Worm (Caenorhabditis elegans) whole organism, L4 larva: ENCODE results near the gene aagr-1.
"Not testable (repeated sequence)": the region's sequence is repeated elsewhere in the genome, so short reads cannot be mapped to it uniquely, and the experiment has no call there.

Experiments used
- D1046.2 ChIP-seq: fragments of 200-800 bp; sonication (Bioruptor generic); IDR thresholded peaks from 2 replicates; pipeline ENCODE4 v1.3.6; 2022; ENCODE audit warnings: missing genetic modification characterization, missing compliant biosample characterization
- F10B5.3 ChIP-seq: sonication (generic microtip); optimal IDR thresholded peaks from 2 replicates; lab custom pipeline; 2016; ENCODE audit warnings: mild to moderate bottlenecking, missing genetic modification characterization, missing compliant biosample characterization
- F44E2.7 ChIP-seq: fragments of 200-800 bp; sonication (Bioruptor generic); IDR thresholded peaks from 2 replicates; pipeline ENCODE4 v2.1.2; 2022; ENCODE audit warnings: missing genetic modification characterization, missing compliant biosample characterization
- F49E8.2 ChIP-seq: sonication (generic microtip); optimal IDR thresholded peaks from 2 replicates; lab custom pipeline; 2016; ENCODE audit warnings: missing compliant biosample characterization, mild to moderate bottlenecking, missing genetic modification characterization, borderline replicate concordance
- R02D3.7 ChIP-seq: fragments of 150-350 bp; sonication (generic microtip); optimal IDR thresholded peaks from 3 replicates; lab custom pipeline; 2014; ENCODE audit warnings: missing biosample characterization, missing genetic modification characterization
- Y5F2A.4 ChIP-seq: fragments of 200-800 bp; sonication (Bioruptor generic); optimal IDR thresholded peaks from 2 replicates; lab custom pipeline; 2018; ENCODE audit warnings: mild to moderate bottlenecking, missing genetic modification characterization, missing compliant biosample characterization
- aly-2 ChIP-seq: sonication (generic microtip); optimal IDR thresholded peaks from 2 replicates; lab custom pipeline; 2018; ENCODE audit warnings: missing biosample characterization, missing genetic modification characterization
- attf-4 ChIP-seq: sonication (generic microtip); optimal IDR thresholded peaks from 3 replicates; lab custom pipeline; 2017; ENCODE audit warnings: missing biosample characterization, missing genetic modification characterization
- ceh-28 ChIP-seq: fragments of 150-350 bp; optimal IDR thresholded peaks from 2 replicates; lab custom pipeline; 2014; ENCODE audit warnings: missing biosample characterization, missing genetic modification reagents, missing genetic modification characterization
- ceh-32 ChIP-seq: sonication (generic microtip); optimal IDR thresholded peaks from 2 replicates; lab custom pipeline; 2016; ENCODE audit warnings: mild to moderate bottlenecking, missing genetic modification characterization, missing compliant biosample characterization; ENCODE audit not compliant: poor library complexity
- ceh-44 ChIP-seq: fragments of 200-800 bp; sonication (Bioruptor generic); IDR thresholded peaks from 2 replicates; pipeline ENCODE4 v1.3.6; 2022; ENCODE audit warnings: missing genetic modification reagents, missing genetic modification characterization, missing compliant biosample characterization
- cey-2 ChIP-seq: sonication (generic microtip); optimal IDR thresholded peaks from 3 replicates; lab custom pipeline; 2017; ENCODE audit warnings: missing genetic modification characterization, mild to moderate bottlenecking, missing compliant biosample characterization, antibody characterized with exemption, borderline replicate concordance; ENCODE audit not compliant: insufficient read depth
- daf-8 ChIP-seq: fragments of 200-800 bp; sonication (Bioruptor generic); IDR thresholded peaks from 2 replicates; pipeline ENCODE4 v1.3.6; 2022; ENCODE audit warnings: missing genetic modification characterization, missing compliant biosample characterization
- dmd-6 ChIP-seq: fragments of 200-800 bp; sonication (Bioruptor generic); IDR thresholded peaks from 2 replicates; pipeline ENCODE4 v1.3.6; 2022; ENCODE audit warnings: missing genetic modification reagents, missing genetic modification characterization, missing compliant biosample characterization
- dmd-9 ChIP-seq: fragments of 200-800 bp; sonication (Bioruptor generic); IDR thresholded peaks from 2 replicates; pipeline ENCODE4 v1.3.6; 2022; ENCODE audit warnings: missing genetic modification reagents, missing genetic modification characterization, missing compliant biosample characterization
- duxl-1 ChIP-seq: sonication (generic microtip); optimal IDR thresholded peaks from 2 replicates; lab custom pipeline; 2016; ENCODE audit warnings: mild to moderate bottlenecking, missing genetic modification characterization, moderate library complexity, missing compliant biosample characterization; ENCODE audit not compliant: poor library complexity
- egl-43 ChIP-seq: fragments of 200-800 bp; sonication (Bioruptor generic); IDR thresholded peaks from 2 replicates; pipeline ENCODE4 v1.3.6; 2022; ENCODE audit warnings: missing genetic modification reagents, missing genetic modification characterization, missing compliant biosample characterization
- fkh-10 ChIP-seq: fragments of 150-350 bp; optimal IDR thresholded peaks from 2 replicates; lab custom pipeline; 2014; ENCODE audit warnings: missing biosample characterization, missing genetic modification reagents, missing genetic modification characterization
- fos-1 ChIP-seq: fragments of 150-350 bp; optimal IDR thresholded peaks from 2 replicates; lab custom pipeline; 2014; ENCODE audit warnings: missing biosample characterization, missing genetic modification characterization
- gei-8 ChIP-seq: fragments of 200-800 bp; sonication (Bioruptor generic); optimal IDR thresholded peaks from 2 replicates; lab custom pipeline; 2018; ENCODE audit warnings: mild to moderate bottlenecking, missing genetic modification characterization, missing compliant biosample characterization
- hlh-30 ChIP-seq: sonication (generic microtip); optimal IDR thresholded peaks from 2 replicates; lab custom pipeline; 2017; ENCODE audit warnings: antibody characterized with exemption, mild to moderate bottlenecking, missing genetic modification characterization, missing compliant biosample characterization; ENCODE audit not compliant: insufficient read depth
- lin-13 ChIP-seq: fragments of 150-350 bp; optimal IDR thresholded peaks from 2 replicates; lab custom pipeline; 2014; ENCODE audit warnings: missing biosample characterization, missing genetic modification reagents, missing genetic modification characterization
- lin-15B ChIP-seq: fragments of 150-350 bp; sonication (generic microtip); optimal IDR thresholded peaks from 3 replicates; lab custom pipeline; 2014; ENCODE audit warnings: missing biosample characterization, missing genetic modification characterization
- lin-29 ChIP-seq: fragments of 200-800 bp; sonication (Bioruptor generic); IDR thresholded peaks from 2 replicates; pipeline ENCODE4 v1.3.6; 2022; ENCODE audit warnings: missing genetic modification reagents, missing genetic modification characterization, missing compliant biosample characterization
- mdl-1 ChIP-seq, 2 experiments: fragments of 150-350 bp in 1 of 2; sonication (generic microtip) in 1 of 2; optimal IDR thresholded peaks; 2 replicates each; lab custom pipeline; 2014 to 2017; ENCODE audit warnings: missing biosample characterization in 2 of 2, missing genetic modification characterization in 2 of 2
- mdt-29 ChIP-seq: fragments of 200-800 bp; sonication (Bioruptor generic); IDR thresholded peaks from 2 replicates; pipeline ENCODE4 v1.3.6; 2022; ENCODE audit warnings: missing genetic modification reagents, missing genetic modification characterization, missing compliant biosample characterization
- mxl-2 ChIP-seq: fragments of 200-800 bp; sonication (Bioruptor generic); conservative IDR thresholded peaks from 2 replicates; pipeline ENCODE4 v1.3.6; 2022; ENCODE audit warnings: missing genetic modification reagents, missing genetic modification characterization, missing compliant biosample characterization
- nhr-111 ChIP-seq: fragments of 200-800 bp; sonication (Bioruptor generic); optimal IDR thresholded peaks from 2 replicates; lab custom pipeline; 2018; ENCODE audit warnings: mild to moderate bottlenecking, missing genetic modification characterization, missing compliant biosample characterization
- nhr-28 ChIP-seq: fragments of 150-350 bp; optimal IDR thresholded peaks from 2 replicates; lab custom pipeline; 2014; ENCODE audit warnings: missing biosample characterization, missing genetic modification characterization
- nhr-42 ChIP-seq: fragments of 200-800 bp; sonication (Bioruptor generic); IDR thresholded peaks from 2 replicates; pipeline ENCODE4 v1.3.6; 2022; ENCODE audit warnings: missing genetic modification characterization, missing compliant biosample characterization
- nhr-6 ChIP-seq: fragments of 150-350 bp; optimal IDR thresholded peaks from 2 replicates; lab custom pipeline; 2014; ENCODE audit warnings: missing biosample characterization, missing genetic modification characterization
- nhr-77 ChIP-seq: fragments of 150-350 bp; optimal IDR thresholded peaks from 2 replicates; lab custom pipeline; 2014; ENCODE audit warnings: missing biosample characterization, missing genetic modification characterization
- skn-1 ChIP-seq: fragments of 150-350 bp; optimal IDR thresholded peaks from 2 replicates; lab custom pipeline; 2014; ENCODE audit warnings: missing biosample characterization, missing genetic modification characterization
- spr-3 ChIP-seq: fragments of 200-800 bp; sonication (Bioruptor generic); optimal IDR thresholded peaks from 2 replicates; lab custom pipeline; 2018; ENCODE audit warnings: mild to moderate bottlenecking, missing genetic modification characterization, missing compliant biosample characterization
- unc-130 ChIP-seq: sonication (generic microtip); optimal IDR thresholded peaks from 2 replicates; lab custom pipeline; 2016; ENCODE audit warnings: missing genetic modification reagents, missing genetic modification characterization, missing compliant biosample characterization
- unc-62 ChIP-seq, 3 experiments: fragments of 150-350 bp in 1 of 3; sonication (generic microtip); optimal IDR thresholded peaks in 2 of 3; peaks in 1 of 3; 1 replicate in 1 of 3; 2 replicates in 2 of 3; lab custom pipeline; 2014 to 2017; ENCODE audit warnings: missing biosample characterization in 3 of 3, missing genetic modification characterization in 3 of 3, missing genetic modification reagents in 3 of 3, missing genotype in 1 of 3
- zfp-2 ChIP-seq: sonication (generic microtip); optimal IDR thresholded peaks from 2 replicates; lab custom pipeline; 2016; ENCODE audit warnings: mild to moderate bottlenecking, missing genetic modification characterization, missing compliant biosample characterization
- zfp-3 ChIP-seq: fragments of 200-800 bp; sonication (Bioruptor generic); conservative IDR thresholded peaks from 2 replicates; pipeline ENCODE4 v1.3.6; 2022; ENCODE audit warnings: missing genetic modification reagents, missing genetic modification characterization, missing compliant biosample characterization
- zip-11 ChIP-seq: fragments of 200-800 bp; sonication (Bioruptor generic); IDR thresholded peaks from 2 replicates; pipeline ENCODE4 v1.3.6; 2022; ENCODE audit warnings: missing genetic modification characterization, missing compliant biosample characterization

aagr-1 gene

DNA sequence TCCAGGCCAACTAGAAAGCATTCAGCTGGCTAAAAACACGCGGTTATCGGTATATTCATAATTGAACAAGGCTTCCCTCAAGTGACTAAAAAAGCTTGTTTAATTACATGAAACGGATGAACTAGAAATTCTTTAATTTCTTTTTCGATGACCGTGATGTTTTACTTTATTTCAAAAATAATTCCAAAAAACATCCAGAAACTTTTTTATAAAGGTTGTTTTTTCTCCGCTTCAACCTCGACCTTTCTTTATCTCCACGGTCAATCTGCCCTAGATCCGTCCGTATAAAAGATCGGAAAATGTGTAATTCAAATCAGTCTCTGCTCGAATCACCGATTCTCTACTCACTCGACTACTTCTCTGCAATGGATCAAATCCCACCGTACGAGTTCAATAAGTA is 20.8 kb upstream of the aagr-1 start, which contains the start of gene F17E9.5:
Gene F17E9.5, plus strand, starts transcription at position 301 of the 400 bp plus-strand sequence.
- TF ChIP-seq nhr-77 (tag; lab: Kevin White, UChicago) (no peak), unc-62 (GFP tag; optimal IDR thresholded peaks at IDR 0.05 in 1 of 2; lab: Kevin White, UChicago) (peak in 1 of 2 experiments; percentile 34), unc-62 (tag; optimal IDR thresholded peaks at IDR 0.05; lab: Kevin White, UChicago) (no peak)

DNA sequence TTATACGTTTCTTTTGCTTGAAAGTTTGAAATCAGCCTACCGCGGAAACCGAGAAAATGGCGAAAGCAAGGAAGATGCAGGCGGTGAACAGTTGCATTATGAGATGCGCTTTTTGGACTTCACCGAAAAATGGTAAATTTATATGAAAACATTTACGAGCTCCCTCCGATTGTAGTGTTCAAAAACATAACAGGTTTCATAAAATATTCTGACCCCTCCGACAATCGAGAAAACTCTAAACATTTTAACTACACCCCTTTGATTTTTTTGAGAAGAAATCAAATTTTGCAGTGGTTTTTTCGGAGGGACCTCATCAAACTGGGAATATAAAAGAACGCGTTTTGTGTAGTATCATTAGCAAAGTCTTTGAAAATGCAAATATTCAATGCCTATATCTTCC is 19.3 kb upstream of the aagr-1 start, which contains the start of the genes F17E9.18 and F17E9.15:
Gene F17E9.18, minus strand, starts transcription at position 101 of the 400 bp plus-strand sequence.
Gene F17E9.15, plus strand, starts transcription at position 368 of the 400 bp plus-strand sequence.
- TF ChIP-seq nhr-111 (GFP tag; lab: Kevin White, UChicago) (no peak), spr-3 (GFP tag; lab: Kevin White, UChicago) (no peak), attf-4 (tag; lab: Kevin White, UChicago) (no peak), F10B5.3 (no peak), Y5F2A.4 (GFP tag; lab: Kevin White, UChicago) (no peak), duxl-1 (tag; lab: Kevin White, UChicago) (no peak), dmd-9 (GFP tag; lab: Robert Waterston, UW) (no peak), gei-8 (GFP tag; lab: Kevin White, UChicago) (no peak), ceh-28 (tag; lab: Kevin White, UChicago) (no peak), nhr-77 (tag; lab: Kevin White, UChicago) (no peak), unc-130 (no peak), zip-11 (GFP tag; lab: Robert Waterston, UW) (no peak), fkh-10 (no peak), hlh-30 (tag; lab: Kevin White, UChicago) (no peak), cey-2 (tag; lab: Kevin White, UChicago) (no peak)

DNA sequence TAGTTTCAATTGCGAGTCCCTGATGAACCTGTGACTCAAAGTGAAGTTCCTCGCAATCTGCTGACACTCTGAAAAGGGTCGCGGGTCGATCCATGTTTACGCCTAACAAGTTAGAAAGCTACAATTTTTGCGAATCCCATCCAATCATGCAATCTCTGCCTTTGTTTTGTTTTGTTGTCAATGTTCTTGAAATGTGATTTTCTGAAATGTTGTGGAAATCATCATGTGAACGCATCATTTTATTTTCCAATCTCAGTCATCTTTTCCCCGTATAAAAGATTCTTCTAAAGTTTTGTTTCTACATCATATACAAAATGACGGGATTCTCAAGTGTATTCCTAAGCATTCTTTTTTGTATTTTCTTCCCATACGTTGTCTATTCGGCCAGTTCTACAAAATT is 18.2 kb upstream of the aagr-1 start, which contains the start of gene F17E9.4:
Gene F17E9.4, plus strand, starts transcription at position 301 of the 400 bp plus-strand sequence.
- TF ChIP-seq F49E8.2 (tag; lab: Kevin White, UChicago) (no peak), mdl-1 (tag; optimal IDR thresholded peaks at IDR 0.05; lab: Kevin White, UChicago) (no peak), lin-29 (GFP tag; lab: Robert Waterston, UW) (no peak), R02D3.7 (no peak), fos-1 (tag; lab: Kevin White, UChicago) (no peak), lin-15B (tag; lab: Kevin White, UChicago) (no peak), D1046.2 (GFP tag; lab: Robert Waterston, UW) (no peak), F44E2.7 (no peak)

DNA sequence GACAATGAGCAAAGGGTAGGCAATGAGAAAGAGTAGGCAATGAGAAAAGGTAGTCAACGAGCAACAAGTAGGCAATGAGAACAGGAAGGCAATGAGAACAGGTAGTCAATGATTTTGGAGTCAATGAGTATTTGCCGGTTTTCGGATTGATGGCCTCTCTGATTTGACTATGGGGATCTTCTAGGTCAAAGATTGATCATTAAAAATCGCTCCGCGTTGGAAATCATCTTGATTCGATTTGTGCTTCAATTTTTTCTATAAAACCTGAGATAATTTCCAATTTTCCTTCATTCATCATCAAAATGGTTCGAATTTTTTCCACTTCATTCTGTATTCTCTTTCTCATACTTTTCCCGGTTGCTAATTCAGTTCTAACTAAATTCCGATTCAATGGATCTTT is 14.3 kb upstream of the aagr-1 start, which contains the start of gene F17E9.16:
Gene F17E9.16, plus strand, starts transcription at position 301 of the 400 bp plus-strand sequence.
- TF ChIP-seq dmd-9 (GFP tag; lab: Robert Waterston, UW); ceh-32; duxl-1 (tag; lab: Kevin White, UChicago): not testable (repeated sequence)

DNA sequence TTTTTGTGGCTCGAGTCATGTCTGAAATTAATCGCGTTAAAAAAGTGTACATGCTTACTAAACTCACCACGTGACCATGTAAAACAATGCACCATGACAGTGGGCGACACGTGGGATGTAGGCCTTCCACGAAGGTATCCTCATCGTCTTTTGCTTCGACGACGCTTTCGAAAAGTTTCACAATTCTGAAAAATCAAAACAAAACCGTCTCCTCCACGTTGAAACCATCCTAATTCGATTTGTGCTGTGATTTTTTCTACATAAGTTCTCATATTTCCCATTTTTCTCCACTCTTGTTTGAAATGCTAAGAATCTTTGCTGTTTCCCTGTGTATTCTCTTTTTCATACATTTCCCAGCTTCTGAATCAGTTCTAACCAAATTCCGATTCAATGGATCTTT is 11.7 kb upstream of the aagr-1 start, which contains the start of gene F17E9.3:
Gene F17E9.3, plus strand, starts transcription at position 301 of the 400 bp plus-strand sequence.
- TF ChIP-seq skn-1 (no peak), lin-13 (GFP tag; lab: Kevin White, UChicago) (no peak), mdt-29 (no peak), zip-11 (GFP tag; lab: Robert Waterston, UW) (no peak), nhr-42 (no peak), F44E2.7 (no peak), egl-43 (no peak), zfp-3 (GFP tag; lab: Robert Waterston, UW) (no peak), nhr-28 (tag; lab: Kevin White, UChicago) (no peak), zfp-2 (no peak), ceh-44 (GFP tag; lab: Robert Waterston, UW) (no peak), mxl-2 (no peak), lin-29 (GFP tag; lab: Robert Waterston, UW) (no peak), aly-2 (no peak), nhr-6 (no peak), dmd-6 (GFP tag; lab: Robert Waterston, UW) (no peak), mdl-1 (tag; optimal IDR thresholded peaks at IDR 0.05; lab: Kevin White, UChicago) (no peak), daf-8 (GFP tag; lab: Robert Waterston, UW) (no peak)
